Worm (Caenorhabditis elegans) whole organism, early embryonic: ENCODE results near the gene Y26E6A.3.

Source experiments
- B0310.2 ChIP-seq: sonication (generic microtip); optimal IDR thresholded peaks from 2 replicates; lab custom pipeline; 2016; ENCODE audit warnings: mild to moderate bottlenecking, missing genetic modification characterization, missing compliant biosample characterization
- F13C5.2 ChIP-seq: sonication (generic microtip); optimal IDR thresholded peaks from 2 replicates; lab custom pipeline; 2017; ENCODE audit warnings: mild to moderate bottlenecking, missing genetic modification characterization, inconsistent platforms, missing compliant biosample characterization
- aly-1 ChIP-seq: sonication (generic microtip); optimal IDR thresholded peaks from 2 replicates; lab custom pipeline; 2016; ENCODE audit warnings: missing genetic modification characterization, missing compliant biosample characterization
- ama-1 ChIP-seq: fragments of 150-350 bp; optimal IDR thresholded peaks from 2 replicates; lab custom pipeline; 2014
- ceh-13 ChIP-seq: fragments of 200-800 bp; sonication (Bioruptor generic); optimal IDR thresholded peaks from 2 replicates; lab custom pipeline; 2018; ENCODE audit warnings: mild to moderate bottlenecking, missing genetic modification characterization, missing compliant biosample characterization
- ceh-36 ChIP-seq: sonication (generic microtip); optimal IDR thresholded peaks from 2 replicates; lab custom pipeline; 2016; ENCODE audit warnings: missing genetic modification characterization, inconsistent platforms, missing compliant biosample characterization
- ets-7 ChIP-seq: sonication (generic microtip); optimal IDR thresholded peaks from 2 replicates; lab custom pipeline; 2016; ENCODE audit warnings: missing genotype, missing genetic modification characterization, missing compliant biosample characterization
- flt-1 ChIP-seq: fragments of 200-800 bp; sonication (Bioruptor generic); IDR thresholded peaks from 2 replicates; pipeline ENCODE4 v1.3.6; 2022; ENCODE audit warnings: missing genetic modification characterization, missing compliant biosample characterization
- hmbx-1 ChIP-seq: sonication (generic microtip); optimal IDR thresholded peaks from 2 replicates; lab custom pipeline; 2016; ENCODE audit warnings: mild to moderate bottlenecking, missing genetic modification characterization, missing compliant biosample characterization
- hmg-4 ChIP-seq: fragments of 200-800 bp; sonication (Bioruptor generic); optimal IDR thresholded peaks from 2 replicates; lab custom pipeline; 2018; ENCODE audit warnings: mild to moderate bottlenecking, missing genetic modification characterization, missing compliant biosample characterization
- hnd-1 ChIP-seq: sonication (generic microtip); optimal IDR thresholded peaks from 2 replicates; lab custom pipeline; 2016; ENCODE audit warnings: missing genetic modification characterization, missing compliant biosample characterization
- pes-1 ChIP-seq: fragments of 200-800 bp; sonication (Bioruptor generic); IDR thresholded peaks from 2 replicates; pipeline ENCODE4 v1.3.6; 2022; ENCODE audit warnings: missing genetic modification reagents, missing genetic modification characterization, missing compliant biosample characterization
- scrt-1 ChIP-seq: fragments of 200-800 bp; sonication (Bioruptor generic); IDR thresholded peaks from 2 replicates; pipeline ENCODE4 v1.3.6; 2022; ENCODE audit warnings: missing genetic modification characterization, missing compliant biosample characterization
- sea-1 ChIP-seq: fragments of 200-800 bp; sonication (Bioruptor generic); conservative IDR thresholded peaks from 2 replicates; pipeline ENCODE4 v1.3.6; 2022; ENCODE audit warnings: missing genetic modification characterization, missing compliant biosample characterization
- tbx-11 ChIP-seq: fragments of 200-800 bp; sonication (Bioruptor generic); IDR thresholded peaks from 2 replicates; pipeline ENCODE4 v1.3.6; 2022; ENCODE audit warnings: missing genetic modification characterization, missing compliant biosample characterization
- tbx-37 ChIP-seq: fragments of 200-800 bp; sonication (Bioruptor generic); conservative IDR thresholded peaks from 2 replicates; pipeline ENCODE4 v1.3.6; 2022; ENCODE audit warnings: missing genetic modification reagents, missing genetic modification characterization, missing compliant biosample characterization
- tra-4 ChIP-seq: sonication (generic microtip); optimal IDR thresholded peaks from 2 replicates; lab custom pipeline; 2017; ENCODE audit warnings: missing genetic modification characterization, missing compliant biosample characterization

The Y26E6A.3 gene

ce11 chrX:13939388-13939787, 29.6 kb upstream of the Y26E6A.3 start:
- TF ChIP-seq ama-1 (lab: Kevin White, UChicago) = no peak
- no peak for TF ChIP-seq ets-7 (tag; lab: Kevin White, UChicago)
- TF ChIP-seq ceh-13 (GFP tag; lab: Kevin White, UChicago) = no peak
- TF ChIP-seq scrt-1 (GFP tag; lab: Robert Waterston, UW) = no peak
- no peak for TF ChIP-seq hnd-1 (tag; lab: Kevin White, UChicago)
- TF ChIP-seq hmbx-1 (tag; lab: Kevin White, UChicago) = no peak
- no peak for TF ChIP-seq ceh-36
- TF ChIP-seq tbx-11 (GFP tag; lab: Robert Waterston, UW) = no peak
- TF ChIP-seq aly-1 (tag; lab: Kevin White, UChicago) = no peak
- TF ChIP-seq tbx-37 (GFP tag; lab: Robert Waterston, UW) = no peak
- no peak for TF ChIP-seq flt-1 (GFP tag; lab: Robert Waterston, UW)
- TF ChIP-seq hmg-4 (GFP tag; lab: Kevin White, UChicago) = no peak
- TF ChIP-seq tra-4 = no peak
- TF ChIP-seq B0310.2 = no peak
- TF ChIP-seq F13C5.2 = no peak
- TF ChIP-seq sea-1 (GFP tag; lab: Robert Waterston, UW) = no peak

ce11 chrX:13937910-13938309, 28.2 kb upstream of the Y26E6A.3 start:
- TF ChIP-seq flt-1 (GFP tag; lab: Robert Waterston, UW) (no peak), scrt-1 (GFP tag; lab: Robert Waterston, UW) (no peak), ceh-36 (no peak), pes-1 (GFP tag; lab: Robert Waterston, UW) (no peak), tbx-37 (GFP tag; lab: Robert Waterston, UW) (no peak), hnd-1 (tag; lab: Kevin White, UChicago) (no peak), hmg-4 (GFP tag; lab: Kevin White, UChicago) (no peak), B0310.2 (no peak), tbx-11 (GFP tag; lab: Robert Waterston, UW) (no peak), ets-7 (tag; lab: Kevin White, UChicago) (no peak), hmbx-1 (tag; lab: Kevin White, UChicago) (no peak)

ce11 chrX:13937350-13937749, 27.6 kb upstream of the Y26E6A.3 start:
- TF ChIP-seq ceh-36 = no peak
- no peak for TF ChIP-seq ceh-13 (GFP tag; lab: Kevin White, UChicago)
- TF ChIP-seq F13C5.2 = no peak
- TF ChIP-seq hnd-1 (tag; lab: Kevin White, UChicago) = no peak
- no peak for TF ChIP-seq hmg-4 (GFP tag; lab: Kevin White, UChicago)
- TF ChIP-seq sea-1 (GFP tag; lab: Robert Waterston, UW) = no peak
- TF ChIP-seq ets-7 (tag; lab: Kevin White, UChicago) = no peak
- no peak for TF ChIP-seq aly-1 (tag; lab: Kevin White, UChicago)
- TF ChIP-seq tbx-37 (GFP tag; lab: Robert Waterston, UW) = no peak
- TF ChIP-seq tbx-11 (GFP tag; lab: Robert Waterston, UW) = no peak
- no peak for TF ChIP-seq scrt-1 (GFP tag; lab: Robert Waterston, UW)
- TF ChIP-seq B0310.2 = no peak
- TF ChIP-seq flt-1 (GFP tag; lab: Robert Waterston, UW) = no peak

DNA sequence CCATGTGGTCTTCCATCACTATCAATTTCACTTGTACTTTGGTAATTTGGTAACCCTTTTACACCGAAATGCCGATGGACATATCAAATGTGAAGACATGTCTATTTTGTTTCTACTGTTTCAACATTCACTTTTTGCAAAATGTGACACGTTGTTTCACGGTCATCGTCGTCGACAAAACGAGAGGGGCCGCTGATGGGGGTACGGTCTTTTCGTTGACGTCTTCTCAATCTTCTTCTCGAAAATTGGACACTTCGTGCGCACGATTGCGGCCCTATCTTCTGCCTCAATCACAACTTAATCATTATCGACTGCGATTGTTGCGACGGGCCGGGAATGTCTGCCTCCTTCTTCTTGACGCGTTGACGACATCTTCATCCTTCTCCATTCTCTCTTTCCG, 27.0 kb upstream of the Y26E6A.3 start:
- TF ChIP-seq hmbx-1 (tag; lab: Kevin White, UChicago) (no peak), ama-1 (lab: Kevin White, UChicago) (no peak), hnd-1 (tag; lab: Kevin White, UChicago) (no peak), F13C5.2 (no peak), hmg-4 (GFP tag; lab: Kevin White, UChicago) (no peak), flt-1 (GFP tag; lab: Robert Waterston, UW) (no peak), pes-1 (GFP tag; lab: Robert Waterston, UW) (no peak), ets-7 (tag; lab: Kevin White, UChicago) (no peak)

DNA sequence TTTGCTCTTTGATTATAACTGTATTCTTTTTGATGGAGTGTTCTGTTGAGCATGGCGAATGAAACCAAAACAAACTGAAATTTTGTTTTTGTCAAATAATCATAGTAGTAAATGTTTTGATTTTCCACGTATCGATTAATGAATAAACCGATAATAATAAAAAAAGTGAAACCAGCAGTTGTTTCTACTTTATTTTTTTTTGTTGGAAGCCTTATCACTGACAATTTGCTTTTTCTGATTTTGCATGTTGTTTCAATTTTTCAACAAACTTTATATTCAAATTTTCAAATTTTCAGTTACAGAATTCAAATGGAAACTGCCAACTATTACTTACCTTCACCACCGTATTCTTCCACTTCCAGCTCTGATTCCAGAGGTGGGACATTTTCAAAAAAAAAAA, 24.8 kb upstream of the Y26E6A.3 start, which contains the start of gene elt-3:
Gene elt-3 (plus strand): TSS at position 301 of the 400 bp plus-strand sequence.
- TF ChIP-seq hmg-4 (GFP tag; lab: Kevin White, UChicago) = no peak
- no peak for TF ChIP-seq hmbx-1 (tag; lab: Kevin White, UChicago)
- TF ChIP-seq tra-4 = no peak
- TF ChIP-seq pes-1 (GFP tag; lab: Robert Waterston, UW) = no peak
- TF ChIP-seq ets-7 (tag; lab: Kevin White, UChicago) = no peak
- no peak for TF ChIP-seq tbx-11 (GFP tag; lab: Robert Waterston, UW)
- TF ChIP-seq sea-1 (GFP tag; lab: Robert Waterston, UW) = no peak
- TF ChIP-seq flt-1 (GFP tag; lab: Robert Waterston, UW) = no peak
- no peak for TF ChIP-seq ceh-13 (GFP tag; lab: Kevin White, UChicago)
- TF ChIP-seq F13C5.2 = no peak
- no peak for TF ChIP-seq tbx-37 (GFP tag; lab: Robert Waterston, UW)

- TF ChIP-seq tra-4 = no peak
Measured at ce11 chrX:13929534-13929933, 19.8 kb upstream of the Y26E6A.3 start, which contains the start of gene meg-1. Gene meg-1, minus strand, starts transcription at chrX:13929634.

DNA sequence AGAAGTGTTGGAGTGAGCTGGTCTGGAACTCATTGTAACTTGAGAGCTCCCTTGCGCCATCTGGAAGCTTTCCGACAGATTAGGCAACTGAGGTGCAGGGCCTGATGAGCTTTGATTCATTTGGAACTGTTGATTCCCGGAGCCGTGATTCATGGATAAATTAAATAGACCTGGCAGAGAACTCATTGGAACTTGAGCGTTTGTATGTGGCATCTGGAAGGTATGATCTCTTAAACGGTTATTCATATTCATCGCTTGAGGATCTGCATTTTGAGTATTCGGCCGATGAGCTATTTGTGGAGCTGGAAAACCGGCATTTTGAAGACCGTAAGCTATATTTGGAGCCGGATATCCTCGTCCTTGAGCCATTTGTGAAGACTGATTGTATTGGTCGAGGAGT, 18.8 kb upstream of the Y26E6A.3 start:
- no peak for TF ChIP-seq pes-1 (GFP tag; lab: Robert Waterston, UW)
- no peak for TF ChIP-seq tbx-37 (GFP tag; lab: Robert Waterston, UW)
- TF ChIP-seq flt-1 (GFP tag; lab: Robert Waterston, UW) = no peak
- TF ChIP-seq aly-1 (tag; lab: Kevin White, UChicago) = no peak
- TF ChIP-seq tbx-11 (GFP tag; lab: Robert Waterston, UW) = no peak
- TF ChIP-seq hmbx-1 (tag; lab: Kevin White, UChicago) = no peak
- TF ChIP-seq ceh-36 = no peak
- no peak for TF ChIP-seq tra-4
- TF ChIP-seq F13C5.2 = no peak
- TF ChIP-seq ets-7 (tag; lab: Kevin White, UChicago) = no peak
- no peak for TF ChIP-seq ceh-13 (GFP tag; lab: Kevin White, UChicago)
- TF ChIP-seq hmg-4 (GFP tag; lab: Kevin White, UChicago) = no peak

- TF ChIP-seq ceh-36 (no peak), ets-7 (tag; lab: Kevin White, UChicago) (no peak), scrt-1 (GFP tag; lab: Robert Waterston, UW) (no peak), tbx-37 (GFP tag; lab: Robert Waterston, UW) (no peak), sea-1 (GFP tag; lab: Robert Waterston, UW) (no peak), hnd-1 (tag; lab: Kevin White, UChicago) (no peak), ceh-13 (GFP tag; lab: Kevin White, UChicago) (no peak), flt-1 (GFP tag; lab: Robert Waterston, UW) (no peak), B0310.2 (no peak), aly-1 (tag; lab: Kevin White, UChicago) (no peak), tbx-11 (GFP tag; lab: Robert Waterston, UW) (no peak), pes-1 (GFP tag; lab: Robert Waterston, UW) (no peak)
Measured at ce11 chrX:13926029-13926428, 16.3 kb upstream of the Y26E6A.3 start, which contains the start of gene meg-2. Gene meg-2, minus strand, starts transcription at chrX:13926129.
